Worm (Caenorhabditis elegans): ENCODE measurements around the gene R04F11.2.

Gene R04F11.2

ce11 chrV:12354193-12354830 is 36.1 kb downstream of the R04F11.2 start:
- TF ChIP-seq W03F9.2 (tag; optimal IDR thresholded peaks at IDR 0.05) = no peak
- TF ChIP-seq dao-5 (tag; optimal IDR thresholded peaks at IDR 0.05) = no peak
- TF ChIP-seq him-1 (tag; optimal IDR thresholded peaks at IDR 0.05) = no peak

ce11 chrV:12357632-12358031 is 39.5 kb downstream of the R04F11.2 start:
- TF ChIP-seq him-1 (tag; optimal IDR thresholded peaks at IDR 0.05) (no peak), W03F9.2 (tag; optimal IDR thresholded peaks at IDR 0.05) (no peak), dao-5 (tag; optimal IDR thresholded peaks at IDR 0.05) (no peak)

- TF ChIP-seq dao-5 (tag; optimal IDR thresholded peaks at IDR 0.05) = no peak
- TF ChIP-seq W03F9.2 (tag; optimal IDR thresholded peaks at IDR 0.05) = no peak
- no peak for TF ChIP-seq him-1 (tag; optimal IDR thresholded peaks at IDR 0.05)
These were observed 40.2 kb downstream of the R04F11.2 start, which contains the start of gene F23H12.5 for ce11 chrV:12358347-12358746. TSS of gene F23H12.5 (plus strand) at chrV:12358647.

- no peak for TF ChIP-seq dao-5 (tag; optimal IDR thresholded peaks at IDR 0.05)
- no peak for TF ChIP-seq him-1 (tag; optimal IDR thresholded peaks at IDR 0.05)
- no peak for TF ChIP-seq W03F9.2 (tag; optimal IDR thresholded peaks at IDR 0.05)
These were observed 43.5 kb downstream of the R04F11.2 start, which contains the start of gene fipr-1 for ce11 chrV:12361644-12362043. TSS of gene fipr-1 (minus strand) at chrV:12361744.

ce11 chrV:12365104-12365503 is 46.9 kb downstream of the R04F11.2 start, which contains the start of gene fipr-2:
TSS of gene fipr-2 (plus strand) at chrV:12365348.
- TF ChIP-seq W03F9.2 (tag; optimal IDR thresholded peaks at IDR 0.05) = no peak
- no peak for TF ChIP-seq him-1 (tag; optimal IDR thresholded peaks at IDR 0.05)
- TF ChIP-seq dao-5 (tag; optimal IDR thresholded peaks at IDR 0.05) = no peak

- TF ChIP-seq W03F9.2 (tag; optimal IDR thresholded peaks at IDR 0.05) (no peak), dao-5 (tag; optimal IDR thresholded peaks at IDR 0.05) (no peak), him-1 (tag; optimal IDR thresholded peaks at IDR 0.05) (no peak)
These were observed 51.3 kb downstream of the R04F11.2 start, which contains the start of gene gcy-13 for ce11 chrV:12369437-12369836. TSS of gene gcy-13 (minus strand) at chrV:12369537.
